Fruit fly (Drosophila melanogaster): ENCODE results near the gene crn.

- TF ChIP-seq CG8478 (optimal IDR thresholded peaks at IDR 0.05) (no peak), CTCF (optimal IDR thresholded peaks at IDR 0.05) (no peak)
Measured at dm6 chrX:2292410-2292809, 42.6 kb upstream of the crn start.

All from S2 (cell line).